Worm (Caenorhabditis elegans): Measurements from ENCODE around the gene nsph-3.1.

The nsph-3.1 gene

ce11 chrIV:10970767-10971166 is 21.2 kb downstream of the nsph-3.1 start:
- TF ChIP-seq dmd-4 (tag; optimal IDR thresholded peaks at IDR 0.05) = no peak
- no peak for TF ChIP-seq sem-4 (tag; optimal IDR thresholded peaks at IDR 0.05)
- no peak for TF ChIP-seq ztf-1 (GFP tag; conservative IDR thresholded peaks at IDR 0.05)
- TF ChIP-seq nhr-11 (tag; optimal IDR thresholded peaks at IDR 0.05) = no peak

DNA sequence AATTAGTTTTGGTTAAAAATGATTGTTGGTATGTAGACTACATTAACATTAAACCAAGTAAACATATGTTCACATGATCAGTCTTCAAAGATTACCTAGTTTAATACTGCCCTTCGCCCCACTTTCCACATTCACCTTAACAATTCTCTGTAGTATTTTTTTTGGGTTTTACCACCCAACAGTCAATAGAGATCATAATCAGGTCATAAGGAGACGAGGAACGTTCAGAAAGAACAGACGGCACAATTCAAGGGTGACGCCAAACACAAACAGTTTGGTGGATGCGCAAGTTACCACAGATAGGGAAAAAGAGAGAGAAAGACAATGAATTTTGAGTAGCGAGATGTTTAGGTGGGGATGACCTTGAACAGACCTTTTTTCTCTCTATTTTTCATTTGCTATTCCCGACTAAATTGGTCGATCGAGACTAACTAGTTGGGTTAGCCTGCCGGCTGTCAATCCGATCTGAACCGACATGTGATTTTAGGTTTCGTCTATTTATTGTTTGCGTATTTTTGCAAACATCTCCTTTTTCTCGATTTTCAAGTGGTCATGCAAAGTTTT is 22.1 kb downstream of the nsph-3.1 start:
- TF ChIP-seq R02D3.7 (tag; optimal IDR thresholded peaks at IDR 0.05) = no peak
- TF ChIP-seq egl-27 (tag; optimal IDR thresholded peaks at IDR 0.05) = peak; percentile 27
- no peak for TF ChIP-seq elt-3 (tag; optimal IDR thresholded peaks at IDR 0.05)
- TF ChIP-seq elt-1 (tag; optimal IDR thresholded peaks at IDR 0.05) = no peak
- TF ChIP-seq fos-1 (tag; optimal IDR thresholded peaks at IDR 0.05) = peak; percentile 29
- TF ChIP-seq ceh-16 (tag; optimal IDR thresholded peaks at IDR 0.05) = peak; percentile 25
- TF ChIP-seq nhr-129 (tag; optimal IDR thresholded peaks at IDR 0.05) = peak; percentile 63
- peak; percentile 78 for TF ChIP-seq nhr-25 (tag; optimal IDR thresholded peaks at IDR 0.05)
- TF ChIP-seq nhr-6 (tag; optimal IDR thresholded peaks at IDR 0.05) = peak; percentile 47
- TF ChIP-seq sma-3 (GFP tag; optimal IDR thresholded peaks at IDR 0.05) = peak; percentile 41
- TF ChIP-seq gmeb-1 (tag; optimal IDR thresholded peaks at IDR 0.05) = peak; percentile 26
- TF ChIP-seq mdl-1 (tag; optimal IDR thresholded peaks at IDR 0.05) = peak in 1 of 2 experiments; percentile 23
- peak; percentile 47 for TF ChIP-seq blmp-1 (tag; optimal IDR thresholded peaks at IDR 0.05; ENCODE audit: insufficient read depth)
- TF ChIP-seq lsy-2 (tag; optimal IDR thresholded peaks at IDR 0.05) = peak in 1 of 2 experiments; percentile 4
- peak; percentile 58 for TF ChIP-seq sma-9 (GFP tag; optimal IDR thresholded peaks at IDR 0.05)
- no peak for TF ChIP-seq sma-9 (tag; optimal IDR thresholded peaks at IDR 0.05)
- no peak for TF ChIP-seq nhr-23 (tag; optimal IDR thresholded peaks at IDR 0.05)
- TF ChIP-seq F13H6.1 (tag; optimal IDR thresholded peaks at IDR 0.05) = peak; percentile 35
- TF ChIP-seq nhr-21 (tag; optimal IDR thresholded peaks at IDR 0.05) = no peak

- peak; percentile 50 for TF ChIP-seq nhr-129 (tag; optimal IDR thresholded peaks at IDR 0.05)
- no peak for TF ChIP-seq ztf-4 (tag; optimal IDR thresholded peaks at IDR 0.05)
- no peak for TF ChIP-seq lin-39 (tag; optimal IDR thresholded peaks at IDR 0.05)
- TF ChIP-seq lsy-2 (tag; optimal IDR thresholded peaks at IDR 0.05) = peak in 1 of 2 experiments; percentile 50
- peak; percentile 21 for TF ChIP-seq F13H6.1 (tag; optimal IDR thresholded peaks at IDR 0.05)
- no peak for TF ChIP-seq nhr-77 (tag; optimal IDR thresholded peaks at IDR 0.05)
- TF ChIP-seq nhr-12 (tag; optimal IDR thresholded peaks at IDR 0.05) = no peak
- peak; percentile 46 for TF ChIP-seq egl-27 (tag; optimal IDR thresholded peaks at IDR 0.05)
- peak; percentile 87 for TF ChIP-seq nhr-25 (tag; optimal IDR thresholded peaks at IDR 0.05)
- TF ChIP-seq unc-39 (tag; optimal IDR thresholded peaks at IDR 0.05) = no peak
- no peak for TF ChIP-seq ceh-16 (tag; optimal IDR thresholded peaks at IDR 0.05)
- TF ChIP-seq sma-3 (GFP tag; optimal IDR thresholded peaks at IDR 0.05) = peak; percentile 91
- peak in 1 of 2 experiments; percentile 14 for TF ChIP-seq mdl-1 (tag; optimal IDR thresholded peaks at IDR 0.05)
- TF ChIP-seq elt-3 (tag; optimal IDR thresholded peaks at IDR 0.05) = no peak
- peak; percentile 35 for TF ChIP-seq Y55F3AM.14 (GFP tag; optimal IDR thresholded peaks at IDR 0.05)
- peak; percentile 59 for TF ChIP-seq nhr-6 (tag; optimal IDR thresholded peaks at IDR 0.05)
- TF ChIP-seq lin-13 (GFP tag; optimal IDR thresholded peaks at IDR 0.05) = no peak
- no peak for TF ChIP-seq nhr-23 (tag; optimal IDR thresholded peaks at IDR 0.05)
- peak; percentile 85 for TF ChIP-seq blmp-1 (tag; optimal IDR thresholded peaks at IDR 0.05; ENCODE audit: insufficient read depth)
- peak; percentile 48 for TF ChIP-seq crh-2 (tag; optimal IDR thresholded peaks at IDR 0.05)
- TF ChIP-seq dmd-4 (tag; optimal IDR thresholded peaks at IDR 0.05) = no peak
- TF ChIP-seq unc-55 (GFP tag; optimal IDR thresholded peaks at IDR 0.05) = no peak
- TF ChIP-seq ztf-1 (GFP tag; conservative IDR thresholded peaks at IDR 0.05) = no peak
- no peak for TF ChIP-seq ztf-11 (tag; optimal IDR thresholded peaks at IDR 0.05)
- TF ChIP-seq fos-1 (tag; optimal IDR thresholded peaks at IDR 0.05) = peak; percentile 54
- no peak for TF ChIP-seq snpc-4 (tag; optimal IDR thresholded peaks at IDR 0.05)
- TF ChIP-seq elt-1 (tag; optimal IDR thresholded peaks at IDR 0.05) = no peak
- peak; percentile 75 for TF ChIP-seq nhr-21 (tag; optimal IDR thresholded peaks at IDR 0.05)
- TF ChIP-seq nhr-10 (tag; optimal IDR thresholded peaks at IDR 0.05) = no peak
- TF ChIP-seq mab-5 (tag; optimal IDR thresholded peaks at IDR 0.05) = no peak
- peak; percentile 33 for TF ChIP-seq gmeb-1 (tag; optimal IDR thresholded peaks at IDR 0.05)
- TF ChIP-seq sma-9 (GFP tag; optimal IDR thresholded peaks at IDR 0.05) = peak; percentile 88
- no peak for TF ChIP-seq sma-9 (tag; optimal IDR thresholded peaks at IDR 0.05)
- TF ChIP-seq unc-62 (GFP tag; optimal IDR thresholded peaks at IDR 0.05) = no peak
Measured at ce11 chrIV:10975968-10976367, 26.4 kb downstream of the nsph-3.1 start.
